Fruit fly (Drosophila melanogaster): ENCODE measurements around the gene CoRest.

DNA sequence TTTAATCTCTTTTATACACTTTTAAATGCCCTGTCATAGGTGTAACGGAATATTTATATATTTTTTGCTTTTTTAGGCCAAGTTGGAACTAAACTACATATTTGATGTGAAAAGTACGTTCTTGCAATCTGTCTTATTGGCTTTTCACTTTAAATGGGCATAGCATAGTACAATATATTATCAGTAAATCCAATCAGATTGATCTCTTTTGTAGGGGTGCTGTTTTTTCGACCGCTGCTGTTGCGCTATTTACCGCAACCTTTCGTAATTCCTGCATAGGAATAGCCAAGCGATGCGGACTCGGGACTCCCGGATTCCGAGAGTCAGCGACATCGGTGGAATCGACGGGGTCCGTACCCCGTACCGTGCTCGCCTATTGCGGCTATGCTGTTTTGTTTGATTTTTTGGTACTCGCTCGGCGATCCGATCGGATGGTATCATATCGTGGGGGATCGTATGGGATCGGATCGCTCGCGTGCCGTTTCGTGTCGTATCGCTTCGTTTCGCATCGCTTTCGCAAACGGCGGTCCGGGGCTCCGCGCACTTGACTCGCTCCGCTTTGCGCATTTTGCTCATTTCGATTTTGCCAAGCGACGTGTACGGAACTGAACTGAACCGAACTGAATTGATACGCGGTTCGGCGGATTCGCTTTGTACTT lies 23.8 kb upstream of the CoRest start:
- TF ChIP-seq Pif1B (GFP tag; optimal IDR thresholded peaks at IDR 0.05) (no peak), CG14655 (GFP tag; optimal IDR thresholded peaks at IDR 0.05) (no peak), CG8301 (tag; optimal IDR thresholded peaks at IDR 0.05) (no peak), CG8159 (tag; optimal IDR thresholded peaks at IDR 0.05) (no peak), Pif1A (GFP tag; optimal IDR thresholded peaks at IDR 0.05) (no peak), CG4496 (GFP tag; IDR thresholded peaks at IDR 0.05) (peak; percentile 70; the same call in 2 of the 3 replicates), Snoo (tag; optimal IDR thresholded peaks at IDR 0.05) (no peak), D1 (tag; optimal IDR thresholded peaks at IDR 0.05) (no peak), CG15710 (tag; optimal IDR thresholded peaks at IDR 0.05) (no peak), EcR (GFP tag; optimal IDR thresholded peaks at IDR 0.05) (peak; percentile 35), Ets98B (GFP tag; IDR thresholded peaks at IDR 0.05) (peak; percentile 75), CG34367 (tag; optimal IDR thresholded peaks at IDR 0.05) (no peak)

Measured in whole organism, pupa.